Worm (Caenorhabditis elegans) whole organism, L1 larva: ENCODE data around the gene cut-2.
A peak's percentile ranks its signal among the peaks of the same experiment; 100 is the strongest.

Experiments used
- C16A3.4 ChIP-seq: fragments of 150-350 bp; optimal IDR thresholded peaks from 2 replicates; lab custom pipeline; 2014; ENCODE audit warnings: missing biosample characterization, missing genetic modification characterization
- alr-1 ChIP-seq: fragments of 200-800 bp; sonication (Bioruptor generic); optimal IDR thresholded peaks from 2 replicates; lab custom pipeline; 2018; ENCODE audit warnings: borderline replicate concordance, mild to moderate bottlenecking, missing genetic modification characterization, missing compliant biosample characterization
- ama-1 ChIP-seq: fragments of 150-350 bp; optimal IDR thresholded peaks from 2 replicates; lab custom pipeline; 2014
- blmp-1 ChIP-seq: fragments of 150-350 bp; optimal IDR thresholded peaks from 2 replicates; lab custom pipeline; 2014; ENCODE audit warnings: missing biosample characterization, missing genetic modification characterization
- ceh-63 ChIP-seq: fragments of 200-800 bp; sonication (Bioruptor generic); optimal IDR thresholded peaks from 2 replicates; lab custom pipeline; 2018; ENCODE audit warnings: mild to moderate bottlenecking, missing genetic modification characterization, missing compliant biosample characterization
- ceh-82 ChIP-seq, 3 experiments: fragments of 150-350 bp in 1 of 3; sonication (generic microtip) in 2 of 3; optimal IDR thresholded peaks; 2 replicates each; lab custom pipeline; 2014 to 2017; ENCODE audit warnings: missing biosample characterization in 3 of 3, missing genetic modification characterization in 3 of 3
- ceh-88 ChIP-seq: fragments of 200-800 bp; sonication (Bioruptor generic); IDR thresholded peaks from 2 replicates; pipeline ENCODE4 v1.3.6; 2022; ENCODE audit warnings: missing genetic modification characterization, missing compliant biosample characterization
- ceh-90 ChIP-seq: sonication (generic microtip); optimal IDR thresholded peaks from 2 replicates; lab custom pipeline; 2016; ENCODE audit warnings: missing genetic modification characterization, missing compliant biosample characterization
- dpl-1 ChIP-seq, 3 experiments: fragments of 150-350 bp in 2 of 3; sonication (generic microtip) in 1 of 3; optimal IDR thresholded peaks; 2 replicates each; lab custom pipeline; 2014 to 2017; ENCODE audit warnings: missing biosample characterization in 3 of 3, missing genetic modification characterization in 3 of 3, missing genetic modification reagents in 3 of 3
- efl-1 ChIP-seq, 4 experiments: fragments of 150-350 bp; optimal IDR thresholded peaks in 3 of 4; peaks in 1 of 4; 1 replicate in 1 of 4; 2 replicates in 3 of 4; lab custom pipeline; 2014; ENCODE audit warnings: missing biosample characterization in 2 of 4, missing genetic modification characterization in 2 of 4, missing genetic modification reagents in 2 of 4
- egl-13 ChIP-seq: sonication (generic microtip); optimal IDR thresholded peaks from 2 replicates; lab custom pipeline; 2016; ENCODE audit warnings: missing genotype, missing genetic modification reagents, missing genetic modification characterization, missing compliant biosample characterization
- elt-2 ChIP-seq: sonication (generic microtip); optimal IDR thresholded peaks from 2 replicates; lab custom pipeline; 2016; ENCODE audit warnings: missing genetic modification characterization, mild to moderate bottlenecking, inconsistent platforms, missing compliant biosample characterization, missing genetic modification reagents
- fkh-4 ChIP-seq: sonication (generic microtip); optimal IDR thresholded peaks from 2 replicates; lab custom pipeline; 2016; ENCODE audit warnings: missing compliant biosample characterization, missing genetic modification characterization, borderline replicate concordance
- fos-1 ChIP-seq: fragments of 150-350 bp; optimal IDR thresholded peaks from 2 replicates; lab custom pipeline; 2014; ENCODE audit warnings: missing biosample characterization, missing genetic modification characterization
- hlh-4 ChIP-seq: sonication (generic microtip); optimal IDR thresholded peaks from 2 replicates; lab custom pipeline; 2016; ENCODE audit warnings: mild to moderate bottlenecking, missing genetic modification characterization, missing compliant biosample characterization
- hpl-2 ChIP-seq: fragments of 150-350 bp; optimal IDR thresholded peaks from 2 replicates; lab custom pipeline; 2014; ENCODE audit warnings: missing biosample characterization, missing genetic modification reagents, missing genetic modification characterization
- irx-1 ChIP-seq: sonication (generic microtip); optimal IDR thresholded peaks from 2 replicates; lab custom pipeline; 2016; ENCODE audit warnings: missing genetic modification characterization, missing compliant biosample characterization
- isw-1 ChIP-seq: fragments of 200-800 bp; sonication (Bioruptor generic); IDR thresholded peaks from 2 replicates; pipeline ENCODE4 v1.3.6; 2022; ENCODE audit warnings: missing genetic modification characterization, missing compliant biosample characterization
- jun-1 ChIP-seq: fragments of 150-350 bp; optimal IDR thresholded peaks from 2 replicates; lab custom pipeline; 2014; ENCODE audit warnings: missing biosample characterization, missing genetic modification reagents, missing genetic modification characterization
- lin-13 ChIP-seq: fragments of 150-350 bp; optimal IDR thresholded peaks from 2 replicates; lab custom pipeline; 2014; ENCODE audit warnings: missing biosample characterization, missing genetic modification reagents, missing genetic modification characterization
- lin-14 ChIP-seq: fragments of 200-800 bp; sonication (Bioruptor generic); optimal IDR thresholded peaks from 2 replicates; lab custom pipeline; 2018; ENCODE audit warnings: mild to moderate bottlenecking, missing genetic modification characterization, moderate library complexity, missing compliant biosample characterization
- lin-15B ChIP-seq: fragments of 150-350 bp; sonication (generic microtip); optimal IDR thresholded peaks from 3 replicates; lab custom pipeline; 2014; ENCODE audit warnings: missing biosample characterization, missing genetic modification characterization
- lin-35 ChIP-seq, 2 experiments: fragments of 150-350 bp; optimal IDR thresholded peaks; 2 replicates each; lab custom pipeline; 2014; ENCODE audit warnings: missing biosample characterization in 2 of 2, missing genetic modification characterization in 2 of 2, missing genetic modification reagents in 2 of 2
- lin-39 ChIP-seq: fragments of 150-350 bp; optimal IDR thresholded peaks from 2 replicates; lab custom pipeline; 2014; ENCODE audit warnings: missing biosample characterization, missing genetic modification reagents, missing genetic modification characterization
- lir-3 ChIP-seq: sonication (generic microtip); optimal IDR thresholded peaks from 2 replicates; lab custom pipeline; 2016; ENCODE audit warnings: mild to moderate bottlenecking, missing genetic modification characterization, moderate library complexity, missing compliant biosample characterization; ENCODE audit not compliant: poor library complexity
- mab-9 ChIP-seq: fragments of 200-800 bp; sonication (Bioruptor generic); IDR thresholded peaks from 2 replicates; pipeline ENCODE4 v1.3.6; 2022; ENCODE audit warnings: missing genetic modification reagents, missing genetic modification characterization, missing compliant biosample characterization
- mef-2 ChIP-seq: fragments of 150-350 bp; optimal IDR thresholded peaks from 2 replicates; lab custom pipeline; 2014; ENCODE audit warnings: missing biosample characterization, missing genetic modification characterization
- mep-1 ChIP-seq: fragments of 150-350 bp; optimal IDR thresholded peaks from 2 replicates; lab custom pipeline; 2014; ENCODE audit warnings: missing biosample characterization, missing genetic modification characterization
- nhr-11 ChIP-seq: fragments of 150-350 bp; optimal IDR thresholded peaks from 2 replicates; lab custom pipeline; 2014; ENCODE audit warnings: missing biosample characterization, missing genetic modification characterization
- nhr-20 ChIP-seq: sonication (generic microtip); optimal IDR thresholded peaks from 2 replicates; lab custom pipeline; 2016; ENCODE audit warnings: mild to moderate bottlenecking, missing genetic modification characterization, missing compliant biosample characterization
- nhr-28 ChIP-seq: fragments of 150-350 bp; optimal IDR thresholded peaks from 2 replicates; lab custom pipeline; 2014; ENCODE audit warnings: missing biosample characterization, missing genetic modification characterization
- nhr-47 ChIP-seq: sonication (generic microtip); optimal IDR thresholded peaks from 2 replicates; lab custom pipeline; 2016; ENCODE audit warnings: mild to moderate bottlenecking, missing genetic modification characterization, moderate library complexity, missing compliant biosample characterization
- nhr-71 ChIP-seq: sonication (generic microtip); optimal IDR thresholded peaks from 2 replicates; lab custom pipeline; 2016; ENCODE audit warnings: mild to moderate bottlenecking, missing genetic modification characterization, moderate library complexity, missing compliant biosample characterization
- nhr-76 ChIP-seq: sonication (generic microtip); optimal IDR thresholded peaks from 2 replicates; lab custom pipeline; 2017; ENCODE audit warnings: missing biosample characterization, missing genetic modification characterization
- nhr-77 ChIP-seq: fragments of 150-350 bp; optimal IDR thresholded peaks from 2 replicates; lab custom pipeline; 2014; ENCODE audit warnings: missing biosample characterization, missing genetic modification characterization
- nhr-84 ChIP-seq: sonication (generic microtip); optimal IDR thresholded peaks from 2 replicates; lab custom pipeline; 2017; ENCODE audit warnings: missing biosample characterization, missing genetic modification characterization
- nhr-85 ChIP-seq: sonication (generic microtip); peaks from one replicate; lab custom pipeline; 2016; ENCODE audit warnings: missing genetic modification characterization, inconsistent platforms, missing compliant biosample characterization
- nhr-90 ChIP-seq: sonication (generic microtip); optimal IDR thresholded peaks from 2 replicates; lab custom pipeline; 2016; ENCODE audit warnings: mild to moderate bottlenecking, missing genetic modification characterization, missing compliant biosample characterization; ENCODE audit not compliant: poor library complexity
- skn-1 ChIP-seq: fragments of 150-350 bp; optimal IDR thresholded peaks from 2 replicates; lab custom pipeline; 2014; ENCODE audit warnings: missing biosample characterization, missing genetic modification characterization
- sox-4 ChIP-seq: sonication (generic microtip); optimal IDR thresholded peaks from 2 replicates; lab custom pipeline; 2016; ENCODE audit warnings: missing genetic modification characterization, missing compliant biosample characterization
- unc-130 ChIP-seq: fragments of 150-350 bp; optimal IDR thresholded peaks from 2 replicates; lab custom pipeline; 2017; ENCODE audit warnings: missing biosample characterization, missing genetic modification characterization, inconsistent platforms
- unc-98 ChIP-seq: fragments of 200-800 bp; sonication (Bioruptor generic); IDR thresholded peaks from 2 replicates; pipeline ENCODE4 v1.3.6; 2022; ENCODE audit warnings: missing genetic modification characterization, missing compliant biosample characterization
- vab-15 ChIP-seq: sonication (generic microtip); optimal IDR thresholded peaks from 2 replicates; lab custom pipeline; 2017; ENCODE audit warnings: missing genotype, mild to moderate bottlenecking, missing genetic modification characterization, missing compliant biosample characterization
- xbp-1 ChIP-seq: sonication (generic microtip); optimal IDR thresholded peaks from 2 replicates; lab custom pipeline; 2016; ENCODE audit warnings: missing genetic modification characterization, missing compliant biosample characterization
- zag-1 ChIP-seq: fragments of 150-350 bp; optimal IDR thresholded peaks from 2 replicates; lab custom pipeline; 2014; ENCODE audit warnings: missing biosample characterization, missing genetic modification characterization
- ztf-11 ChIP-seq, 2 experiments: sonication (generic microtip); optimal IDR thresholded peaks; 2 replicates each; lab custom pipeline; 2016 to 2017; ENCODE audit warnings: missing genetic modification characterization in 2 of 2, missing biosample characterization in 1 of 2, missing compliant biosample characterization in 1 of 2
- ztf-4 ChIP-seq: fragments of 150-350 bp; optimal IDR thresholded peaks from 2 replicates; lab custom pipeline; 2014; ENCODE audit warnings: missing biosample characterization, missing genetic modification characterization

The cut-2 gene

ce11 chrV:13406511-13406910, 8.2 kb upstream of the cut-2 start, which contains the start of gene F53F1.2:
Gene F53F1.2 (plus strand): TSS chrV:13406816.
- TF ChIP-seq dpl-1 (GFP tag; optimal IDR thresholded peaks at IDR 0.05; lab: Kevin White, UChicago), result peak in 1 of 3 experiments; percentile 2
- TF ChIP-seq nhr-84 (tag; lab: Kevin White, UChicago), result no peak
- TF ChIP-seq lin-35 (GFP tag; optimal IDR thresholded peaks at IDR 0.05; lab: Kevin White, UChicago), result no peak
- TF ChIP-seq nhr-85, result peak; percentile 67
- TF ChIP-seq egl-13 (tag; lab: Kevin White, UChicago), result no peak
- no peak for TF ChIP-seq mep-1 (tag; lab: Kevin White, UChicago)
- TF ChIP-seq nhr-77 (tag; lab: Kevin White, UChicago), result no peak
- peak; percentile 96 for TF ChIP-seq blmp-1 (tag; lab: Kevin White, UChicago)
- TF ChIP-seq ama-1 (lab: Kevin White, UChicago), result no peak

- TF ChIP-seq lin-13 (GFP tag; lab: Kevin White, UChicago), result no peak
- no peak for TF ChIP-seq mab-9 (GFP tag; lab: Robert Waterston, UW)
- TF ChIP-seq mep-1 (tag; lab: Kevin White, UChicago), result no peak
- no peak for TF ChIP-seq xbp-1 (tag; lab: Kevin White, UChicago)
- TF ChIP-seq ztf-4 (tag; lab: Kevin White, UChicago), result no peak
- peak; percentile 14 for TF ChIP-seq elt-2 (tag; lab: Kevin White, UChicago)
These were observed 6.8 kb upstream of the cut-2 start, which contains the start of gene F53F1.3 for ce11 chrV:13407913-13408312. Gene F53F1.3 (plus strand): TSS chrV:13408242.

DNA sequence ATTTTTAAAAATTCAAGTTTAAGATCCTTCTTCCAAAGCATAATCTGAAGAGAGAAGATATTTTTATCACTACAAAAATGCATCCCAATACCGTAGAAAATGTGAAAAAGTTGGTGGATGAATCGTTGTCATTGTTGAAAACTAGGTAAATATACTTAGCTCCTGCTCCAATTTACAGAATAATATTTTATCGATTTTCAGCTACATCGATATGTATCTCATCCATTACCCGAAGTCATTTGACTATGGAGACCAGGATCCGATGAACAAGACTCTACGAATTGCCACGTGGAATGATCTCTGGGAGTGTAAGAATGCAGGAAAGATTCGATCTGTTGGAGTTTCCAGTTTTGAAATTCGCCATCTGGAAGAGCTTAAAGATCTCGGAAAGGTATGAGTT, 6.3 kb upstream of the cut-2 start:
- TF ChIP-seq nhr-11 (tag; lab: Kevin White, UChicago) (no peak), alr-1 (tag; lab: Kevin White, UChicago) (no peak), nhr-90 (no peak), ceh-88 (GFP tag; lab: Robert Waterston, UW) (no peak), egl-13 (tag; lab: Kevin White, UChicago) (no peak), lir-3 (no peak), unc-130 (no peak), mef-2 (tag; lab: Kevin White, UChicago) (no peak), hlh-4 (tag; lab: Kevin White, UChicago) (no peak), lin-14 (no peak), lin-39 (no peak), skn-1 (tag; lab: Kevin White, UChicago) (no peak), vab-15 (no peak), nhr-71 (no peak)

DNA sequence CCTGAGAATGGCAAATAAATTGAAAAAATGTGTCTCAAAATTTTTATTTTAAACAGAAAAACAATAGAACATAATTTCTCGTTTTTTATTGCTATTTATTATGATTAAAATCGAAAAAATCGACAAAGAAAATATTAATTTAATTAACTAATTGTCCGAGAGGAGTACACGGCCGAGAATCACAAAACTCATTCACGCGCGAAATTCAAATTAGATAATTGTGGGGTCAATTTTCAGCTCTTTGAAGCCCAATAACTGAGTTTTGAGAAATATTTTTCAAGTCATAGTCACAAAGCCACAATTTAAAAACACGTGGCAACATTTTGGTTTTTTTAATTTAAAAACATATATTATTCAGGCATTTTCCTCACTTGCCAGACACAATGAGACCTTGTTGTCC, 5.7 kb upstream of the cut-2 start:
- TF ChIP-seq sox-4 (tag; lab: Kevin White, UChicago) (peak; percentile 23), ceh-82 (tag; optimal IDR thresholded peaks at IDR 0.05; lab: Kevin White, UChicago) (no peak), zag-1 (tag; lab: Kevin White, UChicago) (no peak), ztf-11 (tag; optimal IDR thresholded peaks at IDR 0.05; lab: Kevin White, UChicago) (peak in 1 of 2 experiments; percentile 74), irx-1 (tag; lab: Kevin White, UChicago) (peak; percentile 71), fos-1 (no peak), lin-15B (tag; lab: Kevin White, UChicago) (no peak), ceh-63 (GFP tag; lab: Kevin White, UChicago) (no peak), nhr-28 (tag; lab: Kevin White, UChicago) (no peak), jun-1 (tag; lab: Kevin White, UChicago) (no peak), fkh-4 (tag; lab: Kevin White, UChicago) (peak; percentile 56), ceh-90 (peak; percentile 81), elt-2 (tag; lab: Kevin White, UChicago) (no peak), efl-1 (optimal IDR thresholded peaks at IDR 0.05; lab: Kevin White, UChicago) (peak; percentile 89), efl-1 (GFP tag; optimal IDR thresholded peaks at IDR 0.05 in 1 of 2; lab: Kevin White, UChicago) (peak; percentile 89 to 99), egl-13 (tag; lab: Kevin White, UChicago) (peak; percentile 36), alr-1 (tag; lab: Kevin White, UChicago) (no peak), nhr-76 (tag; lab: Kevin White, UChicago) (no peak), lin-13 (GFP tag; lab: Kevin White, UChicago) (no peak), nhr-11 (tag; lab: Kevin White, UChicago) (no peak), nhr-47 (tag; lab: Kevin White, UChicago) (peak; percentile 71), nhr-77 (tag; lab: Kevin White, UChicago) (no peak), nhr-71 (peak; percentile 73), C16A3.4 (tag; lab: Kevin White, UChicago) (peak; percentile 6), nhr-20 (tag; lab: Kevin White, UChicago) (peak; percentile 61), unc-98 (GFP tag; lab: Robert Waterston, UW) (no peak), isw-1 (GFP tag; lab: Robert Waterston, UW) (no peak), hpl-2 (no peak)
